Fruit fly (Drosophila melanogaster) whole organism, embryonic: ENCODE data around the gene pnr.

Experiments
- Antp ChIP-seq: fragments of 200-800 bp; sonication (Bioruptor generic); optimal IDR thresholded peaks from 3 replicates; lab custom pipeline; 2016; ENCODE audit warnings: missing biosample characterization, missing genetic modification characterization
- C15 ChIP-seq: fragments of 200-800 bp; sonication (Bioruptor generic); IDR thresholded peaks from 3 replicates; pipeline ENCODE4 v1.3.6; 2022; ENCODE audit warnings: missing biosample characterization, missing genetic modification characterization
- CG11085 ChIP-seq: fragments of 200-800 bp; sonication (Bioruptor generic); IDR thresholded peaks from 2 replicates; pipeline ENCODE4 v1.3.6; 2022; ENCODE audit warnings: missing biosample characterization, missing genetic modification characterization
- CG11456 ChIP-seq: fragments of 200-800 bp; sonication (Bioruptor generic); IDR thresholded peaks from 3 replicates; pipeline ENCODE4 v1.3.6; 2022; ENCODE audit warnings: missing biosample characterization, missing genetic modification characterization
- CG12219 ChIP-seq: fragments of 200-800 bp; sonication (Bioruptor generic); optimal IDR thresholded peaks from 3 replicates; lab custom pipeline; 2018; ENCODE audit warnings: missing biosample characterization, mild to moderate bottlenecking, missing genetic modification characterization
- CG12659 ChIP-seq: fragments of 200-800 bp; sonication (Bioruptor generic); optimal IDR thresholded peaks from 3 replicates; lab custom pipeline; 2017; ENCODE audit warnings: mild to moderate bottlenecking, missing biosample characterization, missing genetic modification reagents, missing genetic modification characterization
- CG13123 ChIP-seq: fragments of 200-800 bp; sonication (Bioruptor generic); optimal IDR thresholded peaks from 2 replicates; lab custom pipeline; 2016; ENCODE audit warnings: missing biosample characterization, missing genetic modification characterization
- CG13424 ChIP-seq: fragments of 200-800 bp; sonication (Bioruptor generic); optimal IDR thresholded peaks from 2 replicates; lab custom pipeline; 2019; ENCODE audit warnings: missing biosample characterization, mild to moderate bottlenecking, missing genetic modification characterization, moderate library complexity
- CG15011 ChIP-seq: fragments of 200-800 bp; sonication (Bioruptor generic); optimal IDR thresholded peaks from 3 replicates; lab custom pipeline; 2018; ENCODE audit warnings: missing biosample characterization, mild to moderate bottlenecking, missing genetic modification characterization
- CG15479 ChIP-seq: fragments of 200-800 bp; sonication (Bioruptor generic); optimal IDR thresholded peaks from 3 replicates; lab custom pipeline; 2019; ENCODE audit warnings: missing biosample characterization, mild to moderate bottlenecking, missing genetic modification characterization, moderate library complexity
- CG18476 ChIP-seq: fragments of 200-800 bp; sonication (Bioruptor generic); optimal IDR thresholded peaks from 2 replicates; lab custom pipeline; 2016; ENCODE audit warnings: missing biosample characterization, mild to moderate bottlenecking, missing genetic modification characterization
- CG18599 ChIP-seq: fragments of 200-800 bp; sonication (Bioruptor generic); optimal IDR thresholded peaks from 3 replicates; lab custom pipeline; 2017; ENCODE audit warnings: missing biosample characterization, missing genetic modification characterization, mild to moderate bottlenecking, moderate library complexity, missing genetic modification reagents
- CG2199 ChIP-seq: fragments of 200-800 bp; sonication (Bioruptor generic); IDR thresholded peaks from 3 replicates; pipeline ENCODE4 v1.3.6; 2022; ENCODE audit warnings: missing biosample characterization, missing genetic modification characterization
- CG2678 ChIP-seq: fragments of 200-800 bp; sonication (Bioruptor generic); optimal IDR thresholded peaks from 3 replicates; lab custom pipeline; 2019; ENCODE audit warnings: missing biosample characterization, mild to moderate bottlenecking, missing genetic modification characterization, moderate library complexity
- CG31388 ChIP-seq: fragments of 200-800 bp; sonication (Bioruptor generic); optimal IDR thresholded peaks from 2 replicates; lab custom pipeline; 2016; ENCODE audit warnings: missing biosample characterization, missing genetic modification characterization
- CG3163 ChIP-seq: fragments of 200-800 bp; sonication (Bioruptor generic); optimal IDR thresholded peaks from 3 replicates; lab custom pipeline; 2016; ENCODE audit warnings: missing biosample characterization, missing genetic modification characterization
- CG34422 ChIP-seq: fragments of 200-800 bp; sonication (Bioruptor generic); IDR thresholded peaks from 3 replicates; pipeline ENCODE4 v1.3.6; 2022; ENCODE audit warnings: missing biosample characterization, missing genetic modification characterization
- CG7372 ChIP-seq: fragments of 200-800 bp; sonication (Bioruptor generic); IDR thresholded peaks from 2 replicates; pipeline ENCODE4 v1.3.6; 2022; ENCODE audit warnings: missing biosample characterization, missing genetic modification characterization
- CG8924 ChIP-seq: fragments of 200-800 bp; optimal IDR thresholded peaks from 3 replicates; lab custom pipeline; 2019; ENCODE audit warnings: missing biosample characterization, mild to moderate bottlenecking, missing genetic modification characterization, moderate library complexity
- Ets65A ChIP-seq: fragments of 200-800 bp; sonication (Bioruptor generic); peaks from one replicate; lab custom pipeline; 2016; ENCODE audit warnings: missing biosample characterization, missing genetic modification characterization
- H2.0 ChIP-seq: fragments of 200-800 bp; sonication (Bioruptor generic); IDR thresholded peaks from 2 replicates; pipeline ENCODE4 v1.3.6; 2022; ENCODE audit warnings: missing biosample characterization, missing genetic modification characterization
- HLH4C ChIP-seq: fragments of 200-800 bp; sonication (Bioruptor generic); IDR thresholded peaks from 3 replicates; pipeline ENCODE4 v1.3.6; 2022; ENCODE audit warnings: missing biosample characterization, missing genetic modification characterization; ENCODE audit not compliant: partially characterized antibody
- Kr ChIP-seq: fragments of 200-800 bp; sonication (Bioruptor generic); optimal IDR thresholded peaks from 2 replicates; lab custom pipeline; 2017; ENCODE audit warnings: missing biosample characterization, mild to moderate bottlenecking, missing genetic modification characterization
- Max ChIP-seq: fragments of 200-800 bp; sonication (Bioruptor generic); optimal IDR thresholded peaks from 2 replicates; lab custom pipeline; 2016; ENCODE audit warnings: missing biosample characterization, mild to moderate bottlenecking, missing genetic modification characterization
- Oli ChIP-seq: fragments of 200-800 bp; sonication (Bioruptor generic); optimal IDR thresholded peaks from 2 replicates; lab custom pipeline; 2018; ENCODE audit warnings: missing biosample characterization, mild to moderate bottlenecking, missing genetic modification characterization, moderate library complexity
- Opbp ChIP-seq: fragments of 200-800 bp; sonication (Bioruptor generic); IDR thresholded peaks from 3 replicates; pipeline ENCODE4 v1.3.6; 2022; ENCODE audit warnings: missing biosample characterization, missing genetic modification characterization; ENCODE audit not compliant: partially characterized antibody
- Tbp ChIP-seq: fragments of >200 bp; optimal IDR thresholded peaks from 2 replicates; lab custom pipeline; 2018; ENCODE audit warnings: missing biosample characterization, missing genetic modification characterization
- Vsx1 ChIP-seq: fragments of 200-800 bp; sonication (Bioruptor generic); optimal IDR thresholded peaks from 2 replicates; lab custom pipeline; 2017; ENCODE audit warnings: missing biosample characterization, mild to moderate bottlenecking, missing genetic modification characterization, missing genetic modification reagents
- amos ChIP-seq: fragments of 200-800 bp; sonication (Bioruptor generic); IDR thresholded peaks from 2 replicates; pipeline ENCODE4 v1.3.6; 2022; ENCODE audit warnings: missing biosample characterization, missing genetic modification characterization; ENCODE audit not compliant: partially characterized antibody
- ato ChIP-seq: fragments of 200-800 bp; sonication (Bioruptor generic); IDR thresholded peaks from 2 replicates; pipeline ENCODE4 v1.3.6; 2022; ENCODE audit warnings: missing biosample characterization, missing genetic modification characterization; ENCODE audit not compliant: partially characterized antibody
- caup ChIP-seq: fragments of 200-800 bp; sonication (Bioruptor generic); optimal IDR thresholded peaks from 3 replicates; lab custom pipeline; 2017; ENCODE audit warnings: missing biosample characterization, mild to moderate bottlenecking, missing genetic modification characterization, moderate library complexity; ENCODE audit not compliant: severe bottlenecking
- chn ChIP-seq: fragments of 200-800 bp; sonication (Bioruptor generic); optimal IDR thresholded peaks from 2 replicates; lab custom pipeline; 2016; ENCODE audit warnings: missing biosample characterization, missing genetic modification characterization
- crol ChIP-seq: fragments of 200-800 bp; sonication (Bioruptor generic); IDR thresholded peaks from 2 replicates; pipeline ENCODE4 v1.3.6; 2022; ENCODE audit warnings: missing biosample characterization, missing genetic modification characterization
- da ChIP-seq: fragments of 200-800 bp; sonication (Bioruptor generic); optimal IDR thresholded peaks from 2 replicates; lab custom pipeline; 2016; ENCODE audit warnings: missing biosample characterization, missing genetic modification characterization
- esg ChIP-seq: fragments of 200-800 bp; sonication (Bioruptor generic); conservative IDR thresholded peaks from 2 replicates; pipeline ENCODE4 v1.3.6; 2022; ENCODE audit warnings: missing biosample characterization, missing genetic modification characterization
- fu2 ChIP-seq: fragments of 200-800 bp; sonication (Bioruptor generic); optimal IDR thresholded peaks from 2 replicates; lab custom pipeline; 2016; ENCODE audit warnings: missing biosample characterization, missing genetic modification characterization
- ken ChIP-seq: fragments of 200-800 bp; sonication (Bioruptor generic); IDR thresholded peaks from 3 replicates; pipeline ENCODE4 v1.3.6; 2022; ENCODE audit warnings: missing biosample characterization, missing genetic modification characterization
- klu ChIP-seq: fragments of 200-800 bp; sonication (Bioruptor generic); IDR thresholded peaks from 2 replicates; pipeline ENCODE4 v1.3.6; 2022; ENCODE audit warnings: missing biosample characterization, missing genetic modification characterization
- maf-S ChIP-seq: fragments of 200-800 bp; sonication (Bioruptor generic); optimal IDR thresholded peaks from 2 replicates; lab custom pipeline; 2016; ENCODE audit warnings: missing biosample characterization, missing genetic modification characterization
- oc ChIP-seq: fragments of 200-800 bp; sonication (Bioruptor generic); optimal IDR thresholded peaks from 2 replicates; lab custom pipeline; 2018; ENCODE audit warnings: missing biosample characterization, mild to moderate bottlenecking, missing genetic modification characterization, moderate library complexity
- pros ChIP-seq: fragments of 200-800 bp; sonication (Bioruptor generic); optimal IDR thresholded peaks from 3 replicates; lab custom pipeline; 2019; ENCODE audit warnings: missing biosample characterization, mild to moderate bottlenecking, missing genetic modification characterization, moderate library complexity
- sd ChIP-seq: fragments of 200-800 bp; sonication (Bioruptor generic); optimal IDR thresholded peaks from 3 replicates; lab custom pipeline; 2018; ENCODE audit warnings: missing biosample characterization, mild to moderate bottlenecking, missing genetic modification characterization, moderate library complexity
- seq ChIP-seq: fragments of 200-800 bp; sonication (Bioruptor generic); IDR thresholded peaks from 2 replicates; pipeline ENCODE4 v1.3.6; 2022; ENCODE audit warnings: missing biosample characterization, missing genetic modification characterization
- sim ChIP-seq: fragments of 200-800 bp; sonication (Bioruptor generic); IDR thresholded peaks from 2 replicates; pipeline ENCODE4 v1.3.6; 2022; ENCODE audit warnings: missing biosample characterization, missing genetic modification characterization
- slou ChIP-seq: fragments of 200-800 bp; sonication (Bioruptor generic); optimal IDR thresholded peaks from 3 replicates; lab custom pipeline; 2016; ENCODE audit warnings: missing biosample characterization, missing genetic modification characterization
- tio ChIP-seq: fragments of 200-800 bp; sonication (Bioruptor generic); optimal IDR thresholded peaks from 2 replicates; lab custom pipeline; 2017; ENCODE audit warnings: missing biosample characterization, missing genetic modification characterization, inconsistent platforms
- tna ChIP-seq: fragments of 200-800 bp; sonication (Bioruptor generic); IDR thresholded peaks from 2 replicates; pipeline ENCODE4 v1.3.6; 2022; ENCODE audit warnings: missing biosample characterization, missing genetic modification characterization; ENCODE audit not compliant: partially characterized antibody
- vfl ChIP-seq: fragments of 200-800 bp; sonication (Bioruptor generic); optimal IDR thresholded peaks from 2 replicates; lab custom pipeline; 2016; ENCODE audit warnings: missing biosample characterization, missing genetic modification characterization
- yki ChIP-seq: fragments of >200 bp; optimal IDR thresholded peaks from 3 replicates; lab custom pipeline; 2018
- zen ChIP-seq: fragments of 200-800 bp; sonication (Bioruptor generic); optimal IDR thresholded peaks from 3 replicates; lab custom pipeline; 2018; ENCODE audit warnings: missing biosample characterization, mild to moderate bottlenecking, missing genetic modification characterization, moderate library complexity
- zf30C ChIP-seq: fragments of 200-800 bp; sonication (Bioruptor generic); optimal IDR thresholded peaks from 3 replicates; lab custom pipeline; 2018; ENCODE audit warnings: missing biosample characterization, mild to moderate bottlenecking, missing genetic modification characterization

Gene pnr

DNA sequence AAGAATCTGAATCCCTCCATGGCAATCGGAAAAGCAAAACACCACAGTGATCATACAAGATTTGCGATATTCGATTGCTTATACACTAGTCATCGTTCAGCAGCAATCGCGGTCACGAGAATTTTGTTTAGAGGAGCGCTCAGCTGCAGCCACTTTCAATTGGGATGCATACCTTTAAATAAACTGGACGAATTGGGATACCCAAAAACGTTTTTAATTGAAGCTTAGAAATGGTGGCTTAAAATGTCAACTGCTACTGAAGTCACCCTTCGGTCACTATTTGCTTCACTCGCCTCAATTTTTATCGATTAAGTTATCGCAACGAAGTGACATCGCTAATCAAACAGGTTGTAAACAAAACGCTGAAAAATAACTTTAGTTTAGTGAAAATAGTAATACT, 23.5 kb downstream of the pnr start, which contains the start of the genes IKKbeta and CG5013 (continued):
- TF ChIP-seq slou (peak; percentile 38), C15 (GFP tag; lab: Robert Waterston, UW) (no peak), esg (GFP tag; lab: Robert Waterston, UW) (no peak; the same call in 1 of the 2 replicates), CG2678 (no peak), CG12219 (GFP tag; lab: Kevin White, UChicago) (no peak), CG11085 (GFP tag; lab: Robert Waterston, UW) (no peak), oc (no peak), zf30C (GFP tag; lab: Kevin White, UChicago) (no peak), CG11456 (GFP tag; lab: Robert Waterston, UW) (0 out of 3 replicates have a peak, but pooled peaks have one; percentile 45), chn (GFP tag; lab: Kevin White, UChicago) (peak; percentile 63), CG3163 (GFP tag; lab: Kevin White, UChicago) (peak; percentile 26), CG18599 (GFP tag; lab: Kevin White, UChicago) (no peak), CG13424 (tag; lab: Kevin White, UChicago) (peak; percentile 59), crol (GFP tag; lab: Robert Waterston, UW) (no peak), CG15011 (GFP tag; lab: Kevin White, UChicago) (no peak), Oli (tag; lab: Kevin White, UChicago) (no peak), CG2199 (GFP tag; lab: Robert Waterston, UW) (no peak), Antp (GFP tag; lab: Kevin White, UChicago) (peak; percentile 68), Tbp (GFP tag; lab: Kevin White, UChicago) (no peak), seq (GFP tag; lab: Robert Waterston, UW) (peak; percentile 53; the same call in 1 of the 2 replicates), Opbp (GFP tag; lab: Robert Waterston, UW) (peak; percentile 72; the same call in 2 of the 3 replicates), CG8924 (tag; lab: Kevin White, UChicago) (peak; percentile 37), CG31388 (no peak), vfl (GFP tag; lab: Kevin White, UChicago) (peak; percentile 56), Kr (GFP tag; lab: Kevin White, UChicago) (no peak), ken (peak; percentile 52; the same call in 1 of the 3 replicates), klu (GFP tag; lab: Robert Waterston, UW) (peak; percentile 31; the same call in 1 of the 2 replicates), fu2 (peak; percentile 43), Ets65A (GFP tag; lab: Kevin White, UChicago) (peak; percentile 95), CG13123 (GFP tag; lab: Kevin White, UChicago) (no peak), zen (no peak), CG34422 (GFP tag; lab: Robert Waterston, UW) (0 out of 3 replicates have a peak, but pooled peaks have one; percentile 36), tio (no peak), Max (peak; percentile 57), CG15479 (GFP tag; lab: Kevin White, UChicago) (no peak), sim (GFP tag; lab: Robert Waterston, UW) (no peak), yki (peak; percentile 34), sd (tag; lab: Kevin White, UChicago) (peak; percentile 53), caup (GFP tag; lab: Kevin White, UChicago) (no peak), ato (GFP tag; lab: Robert Waterston, UW) (peak; percentile 48; the same call in 1 of the 2 replicates), HLH4C (GFP tag; lab: Robert Waterston, UW) (peak; percentile 85), CG7372 (GFP tag; lab: Robert Waterston, UW) (0 out of 2 replicates have a peak, but pooled peaks have one; percentile 35), tna (peak; percentile 53), da (GFP tag; lab: Kevin White, UChicago) (no peak), CG12659 (GFP tag; lab: Kevin White, UChicago) (peak; percentile 75), H2.0 (GFP tag; lab: Robert Waterston, UW) (no peak), Vsx1 (no peak), pros (GFP tag; lab: Kevin White, UChicago) (no peak), maf-S (GFP tag; lab: Kevin White, UChicago) (peak; percentile 15), amos (GFP tag; lab: Robert Waterston, UW) (peak; percentile 67), CG18476 (GFP tag; lab: Kevin White, UChicago) (no peak)
